Worm (Caenorhabditis elegans) whole organism, mixed stage, embryonic: ENCODE data around the gene klc-2.

ENCODE experiments used
- M03D4.4 ChIP-seq: sonication (generic microtip); optimal IDR thresholded peaks from 2 replicates; lab custom pipeline; 2017; ENCODE audit warnings: mild to moderate bottlenecking, missing genetic modification characterization, missing compliant biosample characterization
- bed-3 ChIP-seq: fragments of 200-800 bp; sonication (Bioruptor generic); optimal IDR thresholded peaks from 3 replicates; lab custom pipeline; 2018; ENCODE audit warnings: mild to moderate bottlenecking, missing genetic modification characterization, moderate library complexity, missing compliant biosample characterization
- blmp-1 ChIP-seq: fragments of 150-350 bp; optimal IDR thresholded peaks from 2 replicates; lab custom pipeline; 2014; ENCODE audit warnings: missing biosample characterization, missing genetic modification characterization
- ceh-39 ChIP-seq: fragments of 150-350 bp; optimal IDR thresholded peaks from 2 replicates; lab custom pipeline; 2014; ENCODE audit warnings: missing biosample characterization, missing genetic modification characterization
- ceh-43 ChIP-seq: fragments of 200-800 bp; sonication (Bioruptor generic); optimal IDR thresholded peaks from 2 replicates; lab custom pipeline; 2018; ENCODE audit warnings: mild to moderate bottlenecking, missing genetic modification characterization, moderate library complexity, missing compliant biosample characterization
- ceh-83 ChIP-seq: fragments of 200-800 bp; sonication (Bioruptor generic); optimal IDR thresholded peaks from 2 replicates; lab custom pipeline; 2018; ENCODE audit warnings: mild to moderate bottlenecking, missing genetic modification characterization, missing compliant biosample characterization
- ces-1 ChIP-seq: fragments of 150-350 bp; optimal IDR thresholded peaks from 2 replicates; lab custom pipeline; 2014; ENCODE audit warnings: missing biosample characterization, missing genetic modification reagents, missing genetic modification characterization
- drap-1 ChIP-seq: fragments of 200-800 bp; sonication (Bioruptor generic); optimal IDR thresholded peaks from 3 replicates; lab custom pipeline; 2018; ENCODE audit warnings: mild to moderate bottlenecking, missing genetic modification characterization, missing compliant biosample characterization
- elt-1 ChIP-seq: sonication (generic microtip); optimal IDR thresholded peaks from 2 replicates; lab custom pipeline; 2017; ENCODE audit warnings: missing genetic modification characterization, mild to moderate bottlenecking, missing compliant biosample characterization, antibody characterized with exemption, moderate library complexity, borderline replicate concordance; ENCODE audit not compliant: insufficient read depth
- elt-3 ChIP-seq: fragments of 150-350 bp; optimal IDR thresholded peaks from 2 replicates; lab custom pipeline; 2014; ENCODE audit warnings: missing biosample characterization, missing genetic modification characterization
- flh-1 ChIP-seq: fragments of 200-800 bp; sonication (Bioruptor generic); optimal IDR thresholded peaks from 2 replicates; lab custom pipeline; 2018; ENCODE audit warnings: mild to moderate bottlenecking, missing genetic modification characterization, moderate library complexity, missing compliant biosample characterization
- lin-13 ChIP-seq: fragments of 150-350 bp; optimal IDR thresholded peaks from 2 replicates; lab custom pipeline; 2014; ENCODE audit warnings: missing biosample characterization, missing genetic modification characterization
- lin-32 ChIP-seq: fragments of 200-800 bp; sonication (Bioruptor generic); optimal IDR thresholded peaks from 2 replicates; lab custom pipeline; 2018; ENCODE audit warnings: mild to moderate bottlenecking, missing genetic modification characterization, missing compliant biosample characterization
- lsy-2 ChIP-seq: fragments of 150-350 bp; optimal IDR thresholded peaks from 2 replicates; lab custom pipeline; 2014; ENCODE audit warnings: missing biosample characterization, missing genetic modification characterization
- mab-5 ChIP-seq: fragments of 150-350 bp; optimal IDR thresholded peaks from 2 replicates; lab custom pipeline; 2014; ENCODE audit warnings: missing biosample characterization, missing genetic modification characterization
- mep-1 ChIP-seq: fragments of 150-350 bp; optimal IDR thresholded peaks from 2 replicates; lab custom pipeline; 2017; ENCODE audit warnings: missing biosample characterization, missing genetic modification reagents, missing genetic modification characterization, inconsistent platforms
- nhr-12 ChIP-seq: fragments of 150-350 bp; optimal IDR thresholded peaks from 2 replicates; lab custom pipeline; 2014; ENCODE audit warnings: missing biosample characterization, missing genetic modification characterization
- nhr-2 ChIP-seq: fragments of 150-350 bp; optimal IDR thresholded peaks from 2 replicates; lab custom pipeline; 2014; ENCODE audit warnings: missing biosample characterization, missing genetic modification characterization
- nhr-237 ChIP-seq: fragments of 150-350 bp; optimal IDR thresholded peaks from 2 replicates; lab custom pipeline; 2014; ENCODE audit warnings: missing biosample characterization, missing genetic modification characterization
- nhr-28 ChIP-seq: fragments of 150-350 bp; optimal IDR thresholded peaks from 2 replicates; lab custom pipeline; 2014; ENCODE audit warnings: missing biosample characterization, missing genetic modification characterization
- nhr-76 ChIP-seq: sonication (generic microtip); optimal IDR thresholded peaks from 2 replicates; lab custom pipeline; 2017; ENCODE audit warnings: missing biosample characterization, missing genetic modification characterization
- pha-4 ChIP-seq: fragments of 150-350 bp; optimal IDR thresholded peaks from 2 replicates; lab custom pipeline; 2018; ENCODE audit warnings: missing biosample characterization, missing genetic modification reagents, missing genetic modification characterization
- sem-2 ChIP-seq: fragments of 200-800 bp; sonication (Bioruptor generic); optimal IDR thresholded peaks from 2 replicates; lab custom pipeline; 2018; ENCODE audit warnings: mild to moderate bottlenecking, missing genetic modification characterization, missing compliant biosample characterization
- snpc-4 ChIP-seq: fragments of 150-350 bp; optimal IDR thresholded peaks from 2 replicates; lab custom pipeline; 2014; ENCODE audit warnings: missing biosample characterization, missing genetic modification characterization
- tbx-8 ChIP-seq: fragments of 200-800 bp; sonication (Bioruptor generic); optimal IDR thresholded peaks from 2 replicates; lab custom pipeline; 2018; ENCODE audit warnings: mild to moderate bottlenecking, missing genetic modification characterization, moderate library complexity, missing compliant biosample characterization
- unc-120 ChIP-seq: sonication (generic microtip); optimal IDR thresholded peaks from 2 replicates; lab custom pipeline; 2017; ENCODE audit warnings: missing genetic modification characterization, missing compliant biosample characterization; ENCODE audit not compliant: poor library complexity, severe bottlenecking
- unc-39 ChIP-seq: fragments of 150-350 bp; optimal IDR thresholded peaks from 2 replicates; lab custom pipeline; 2014; ENCODE audit warnings: missing biosample characterization, missing genetic modification characterization
- unc-62 ChIP-seq: fragments of 150-350 bp; optimal IDR thresholded peaks from 2 replicates; lab custom pipeline; 2014; ENCODE audit warnings: missing biosample characterization, missing genetic modification reagents, missing genetic modification characterization
- zip-8 ChIP-seq: fragments of 150-350 bp; optimal IDR thresholded peaks from 2 replicates; lab custom pipeline; 2014; ENCODE audit warnings: missing biosample characterization, missing genetic modification characterization
- ztf-11 ChIP-seq: fragments of 150-350 bp; optimal IDR thresholded peaks from 2 replicates; lab custom pipeline; 2014; ENCODE audit warnings: missing biosample characterization, missing genetic modification characterization

klc-2 gene

ce11 chrV:5591887-5592286 is 10.7 kb upstream of the klc-2 start:
- TF ChIP-seq unc-39 (tag; lab: Kevin White, UChicago) (no peak), M03D4.4 (tag; lab: Kevin White, UChicago) (no peak), ceh-83 (GFP tag; lab: Kevin White, UChicago) (no peak), lin-32 (GFP tag; lab: Kevin White, UChicago) (no peak), bed-3 (GFP tag; lab: Kevin White, UChicago) (no peak), flh-1 (GFP tag; lab: Kevin White, UChicago) (no peak), nhr-28 (no peak), unc-62 (GFP tag; lab: Kevin White, UChicago) (no peak), snpc-4 (no peak), nhr-12 (tag; lab: Kevin White, UChicago) (no peak), drap-1 (no peak), ceh-39 (no peak), lin-13 (tag; lab: Kevin White, UChicago) (no peak)

ce11 chrV:5587955-5588354 is 6.7 kb upstream of the klc-2 start:
- TF ChIP-seq mep-1 (tag; lab: Kevin White, UChicago) (no peak), lsy-2 (tag; lab: Kevin White, UChicago) (no peak), unc-62 (GFP tag; lab: Kevin White, UChicago) (no peak), nhr-237 (no peak), drap-1 (no peak), elt-3 (tag; lab: Kevin White, UChicago) (no peak)
- TF ChIP-seq, all 35 proteins: peak for 0

- TF ChIP-seq elt-1 (tag; lab: Kevin White, UChicago) (no peak), unc-62 (GFP tag; lab: Kevin White, UChicago) (no peak), lin-13 (tag; lab: Kevin White, UChicago) (no peak), M03D4.4 (tag; lab: Kevin White, UChicago) (no peak), zip-8 (tag; lab: Kevin White, UChicago) (no peak), nhr-237 (no peak), drap-1 (no peak), mab-5 (tag; lab: Kevin White, UChicago) (no peak), lin-32 (GFP tag; lab: Kevin White, UChicago) (no peak), ceh-83 (GFP tag; lab: Kevin White, UChicago) (no peak), nhr-2 (no peak), sem-2 (no peak), ceh-39 (no peak), tbx-8 (GFP tag; lab: Kevin White, UChicago) (no peak), pha-4 (tag; lab: Kevin White, UChicago) (no peak), blmp-1 (tag; lab: Kevin White, UChicago) (no peak), elt-3 (tag; lab: Kevin White, UChicago) (no peak)
Observed at ce11 chrV:5587042-5587441, 5.8 kb upstream of the klc-2 start.

ce11 chrV:5584833-5585232 is 3.6 kb upstream of the klc-2 start, which contains the start of gene CD4.11:
TSS of gene CD4.11 (plus strand) at chrV:5585133.
- no peak for TF ChIP-seq elt-1 (tag; lab: Kevin White, UChicago)
- TF ChIP-seq nhr-76 (tag; lab: Kevin White, UChicago), result no peak
- no peak for TF ChIP-seq nhr-12 (tag; lab: Kevin White, UChicago)
- TF ChIP-seq tbx-8 (GFP tag; lab: Kevin White, UChicago), result no peak
- TF ChIP-seq ztf-11 (tag; lab: Kevin White, UChicago), result no peak
- no peak for TF ChIP-seq sem-2

- TF ChIP-seq ces-1 (GFP tag; lab: Kevin White, UChicago), result peak; percentile 23
- TF ChIP-seq lsy-2 (tag; lab: Kevin White, UChicago), result peak; percentile 96
- TF ChIP-seq lin-13 (tag; lab: Kevin White, UChicago), result no peak
- TF ChIP-seq mep-1 (tag; lab: Kevin White, UChicago), result peak; percentile 9
Observed at ce11 chrV:5584293-5584776, 3.1 kb upstream of the klc-2 start, which contains the start of gene pas-6. TSS of gene pas-6 (minus strand) at chrV:5584343.

- TF ChIP-seq unc-120 (tag; lab: Kevin White, UChicago) (no peak), nhr-28 (no peak), ceh-43 (GFP tag; lab: Kevin White, UChicago) (no peak), lin-13 (tag; lab: Kevin White, UChicago) (no peak)
Observed at ce11 chrV:5582860-5583259, 1.6 kb upstream of the klc-2 start.
